Fruit fly (Drosophila melanogaster) whole organism: ENCODE data around the gene CycJ.

Experiments used
- Dll ChIP-seq: fragments of >200 bp; optimal IDR thresholded peaks from 2 replicates; lab custom pipeline; 2017
- pan ChIP-seq: fragments of >200 bp; optimal IDR thresholded peaks from 2 replicates; lab custom pipeline; 2017
- psq ChIP-seq: fragments of >200 bp; optimal IDR thresholded peaks from 2 replicates; lab custom pipeline; 2017
- usp ChIP-seq: fragments of >200 bp; optimal IDR thresholded peaks from 2 replicates; lab custom pipeline; 2017; ENCODE audit warnings: missing biosample characterization, missing genetic modification characterization, mixed read lengths

- no peak for TF ChIP-seq usp
- TF ChIP-seq psq (lab: Kevin White, UChicago), result no peak
- TF ChIP-seq Dll (lab: Kevin White, UChicago), result no peak
- TF ChIP-seq pan (lab: Kevin White, UChicago), result no peak
Measured at dm6 chr3L:3514020-3514419, 47.8 kb downstream of the CycJ start.
